Fruit fly (Drosophila melanogaster): ENCODE data around the gene Ant2.

DNA sequence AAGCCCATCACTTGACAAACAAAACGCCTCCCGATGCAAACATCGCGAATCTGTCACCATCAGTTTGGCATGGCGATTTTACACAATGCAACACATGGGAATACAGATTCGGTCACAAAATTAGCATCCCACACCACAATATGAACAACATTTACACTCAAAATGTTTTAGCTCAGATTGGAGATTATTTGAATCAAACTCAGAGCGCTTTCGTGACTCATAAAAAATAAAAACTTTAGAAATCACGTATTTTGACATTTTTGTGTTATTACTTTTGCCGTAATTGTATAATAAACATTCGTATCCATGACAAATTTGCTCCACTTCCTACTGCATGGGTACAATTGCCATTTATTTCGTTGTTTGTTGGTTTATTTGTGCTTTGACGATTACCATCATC lies 17.3 kb upstream of the Ant2 start:
- TF ChIP-seq CG17806 (tag; optimal IDR thresholded peaks at IDR 0.05), result no peak
- TF ChIP-seq CG13204 (GFP tag; optimal IDR thresholded peaks at IDR 0.05), result no peak
- no peak for TF ChIP-seq EcR (GFP tag; optimal IDR thresholded peaks at IDR 0.05)
- no peak for TF ChIP-seq CG14655 (GFP tag; optimal IDR thresholded peaks at IDR 0.05)
- no peak for TF ChIP-seq Snoo (tag; optimal IDR thresholded peaks at IDR 0.05)

Data from whole organism, pupa.